Fruit fly (Drosophila melanogaster) whole organism, embryonic: ENCODE results near the gene CG3165.

Experiments
- Antp ChIP-seq: fragments of 200-800 bp; sonication (Bioruptor generic); optimal IDR thresholded peaks from 3 replicates; lab custom pipeline; 2016; ENCODE audit warnings: missing biosample characterization, missing genetic modification characterization
- B-H2 ChIP-seq: fragments of 200-800 bp; sonication (Bioruptor generic); optimal IDR thresholded peaks from 2 replicates; lab custom pipeline; 2018; ENCODE audit warnings: missing biosample characterization, mild to moderate bottlenecking, missing genetic modification characterization
- CG1024 ChIP-seq: fragments of 200-800 bp; sonication (Bioruptor generic); IDR thresholded peaks from 2 replicates; pipeline ENCODE4 v1.3.6; 2022; ENCODE audit warnings: missing biosample characterization, missing genetic modification characterization
- CG10267 ChIP-seq: fragments of 200-800 bp; sonication (Bioruptor generic); optimal IDR thresholded peaks from 2 replicates; lab custom pipeline; 2018; ENCODE audit warnings: missing biosample characterization, mild to moderate bottlenecking, missing genetic modification characterization, moderate library complexity
- CG10654 ChIP-seq: fragments of 200-800 bp; sonication (Bioruptor generic); optimal IDR thresholded peaks from 2 replicates; lab custom pipeline; 2016; ENCODE audit warnings: missing biosample characterization, missing genetic modification characterization
- CG12104 ChIP-seq: fragments of 200-800 bp; sonication (Bioruptor generic); optimal IDR thresholded peaks from 3 replicates; lab custom pipeline; 2016; ENCODE audit warnings: missing biosample characterization, missing genetic modification characterization
- CG1233 ChIP-seq: fragments of 200-800 bp; sonication (Bioruptor generic); optimal IDR thresholded peaks from 4 replicates; lab custom pipeline; 2018; ENCODE audit warnings: missing biosample characterization, mild to moderate bottlenecking, missing genetic modification characterization
- CG12659 ChIP-seq: fragments of 200-800 bp; sonication (Bioruptor generic); optimal IDR thresholded peaks from 3 replicates; lab custom pipeline; 2017; ENCODE audit warnings: mild to moderate bottlenecking, missing biosample characterization, missing genetic modification reagents, missing genetic modification characterization
- CG13296 ChIP-seq: fragments of 200-800 bp; sonication (Bioruptor generic); optimal IDR thresholded peaks from 3 replicates; lab custom pipeline; 2018; ENCODE audit warnings: missing biosample characterization, mild to moderate bottlenecking, missing genetic modification characterization
- CG13894 ChIP-seq: fragments of 200-800 bp; sonication (Bioruptor generic); optimal IDR thresholded peaks from 3 replicates; lab custom pipeline; 2018; ENCODE audit warnings: missing biosample characterization, mild to moderate bottlenecking, missing genetic modification characterization, moderate library complexity
- CG14965 ChIP-seq: fragments of 200-800 bp; sonication (Bioruptor generic); optimal IDR thresholded peaks from 2 replicates; lab custom pipeline; 2016; ENCODE audit warnings: missing biosample characterization, missing genetic modification characterization, borderline replicate concordance
- CG15514 ChIP-seq: fragments of 200-800 bp; sonication (Bioruptor generic); optimal IDR thresholded peaks from 3 replicates; lab custom pipeline; 2017; ENCODE audit warnings: missing biosample characterization, missing genetic modification characterization, mild to moderate bottlenecking, moderate library complexity, missing genetic modification reagents
- CG2120 ChIP-seq: fragments of 200-800 bp; sonication (Bioruptor generic); optimal IDR thresholded peaks from 3 replicates; lab custom pipeline; 2016; ENCODE audit warnings: missing biosample characterization, missing genetic modification characterization
- CG32767 ChIP-seq: fragments of 200-800 bp; sonication (Bioruptor generic); IDR thresholded peaks from 2 replicates; pipeline ENCODE4 v1.3.6; 2022; ENCODE audit warnings: missing biosample characterization, missing genetic modification characterization
- CG33213 ChIP-seq: fragments of 200-800 bp; sonication (Bioruptor generic); optimal IDR thresholded peaks from 3 replicates; lab custom pipeline; 2016; ENCODE audit warnings: missing biosample characterization, missing genetic modification characterization
- CG3407 ChIP-seq: fragments of 200-800 bp; sonication (Bioruptor generic); optimal IDR thresholded peaks from 2 replicates; lab custom pipeline; 2018; ENCODE audit warnings: missing biosample characterization, mild to moderate bottlenecking, missing genetic modification characterization
- CG4282 ChIP-seq: fragments of 200-800 bp; sonication (Bioruptor generic); optimal IDR thresholded peaks from 2 replicates; lab custom pipeline; 2016; ENCODE audit warnings: missing biosample characterization, missing genetic modification characterization
- CG6854 ChIP-seq: fragments of 200-800 bp; sonication (Bioruptor generic); optimal IDR thresholded peaks from 3 replicates; lab custom pipeline; 2017; ENCODE audit warnings: missing biosample characterization, mild to moderate bottlenecking, missing genetic modification characterization
- CG7928 ChIP-seq: fragments of 200-800 bp; sonication (Bioruptor generic); optimal IDR thresholded peaks from 2 replicates; lab custom pipeline; 2017; ENCODE audit warnings: missing biosample characterization, mild to moderate bottlenecking, missing genetic modification characterization
- CG8765 ChIP-seq: fragments of 200-800 bp; sonication (Bioruptor generic); IDR thresholded peaks from 2 replicates; pipeline ENCODE4 v1.3.6; 2022; ENCODE audit warnings: missing biosample characterization, missing genetic modification characterization
- Camta ChIP-seq: fragments of 200-800 bp; sonication (Bioruptor generic); optimal IDR thresholded peaks from 2 replicates; lab custom pipeline; 2016; ENCODE audit warnings: missing biosample characterization, missing genetic modification characterization
- D19B ChIP-seq: fragments of 200-800 bp; sonication (Bioruptor generic); optimal IDR thresholded peaks from 2 replicates; lab custom pipeline; 2017; ENCODE audit warnings: missing biosample characterization, mild to moderate bottlenecking, missing genetic modification characterization
- Doc2 ChIP-seq: fragments of 200-800 bp; sonication (Bioruptor generic); IDR thresholded peaks from 2 replicates; pipeline ENCODE4 v1.3.6; 2022; ENCODE audit warnings: missing biosample characterization, missing genetic modification characterization
- Dref ChIP-seq: fragments of 200-800 bp; sonication (Bioruptor generic); IDR thresholded peaks from 2 replicates; pipeline ENCODE4 v1.3.6; 2022; ENCODE audit warnings: missing biosample characterization, missing genetic modification characterization
- HHEX ChIP-seq: fragments of 200-800 bp; sonication (Bioruptor generic); optimal IDR thresholded peaks from 3 replicates; lab custom pipeline; 2017; ENCODE audit warnings: missing biosample characterization, mild to moderate bottlenecking, missing genetic modification characterization, missing genetic modification reagents
- Kr ChIP-seq: fragments of 200-800 bp; sonication (Bioruptor generic); optimal IDR thresholded peaks from 2 replicates; lab custom pipeline; 2017; ENCODE audit warnings: missing biosample characterization, mild to moderate bottlenecking, missing genetic modification characterization
- Mad ChIP-seq: fragments of 200-800 bp; sonication (Bioruptor generic); optimal IDR thresholded peaks from 2 replicates; lab custom pipeline; 2016; ENCODE audit warnings: missing biosample characterization, missing genetic modification characterization
- Med ChIP-seq: fragments of 200-800 bp; sonication (Bioruptor generic); peaks from one replicate; lab custom pipeline; 2016; ENCODE audit warnings: missing biosample characterization, missing genetic modification characterization, mild to moderate bottlenecking, inconsistent platforms, moderate library complexity
- NC2β ChIP-seq: fragments of 200-800 bp; sonication (Bioruptor generic); optimal IDR thresholded peaks from 2 replicates; lab custom pipeline; 2016; ENCODE audit warnings: missing biosample characterization, missing genetic modification characterization
- Tbp ChIP-seq: fragments of >200 bp; optimal IDR thresholded peaks from 2 replicates; lab custom pipeline; 2018; ENCODE audit warnings: missing biosample characterization, missing genetic modification characterization
- ash1 ChIP-seq: fragments of 200-800 bp; sonication (Bioruptor generic); optimal IDR thresholded peaks from 2 replicates; lab custom pipeline; 2018; ENCODE audit warnings: missing biosample characterization, mild to moderate bottlenecking, missing genetic modification characterization
- bbx ChIP-seq: fragments of 200-800 bp; sonication (Bioruptor generic); IDR thresholded peaks from 2 replicates; pipeline ENCODE4 v1.3.6; 2022; ENCODE audit warnings: missing biosample characterization, missing genetic modification characterization; ENCODE audit not compliant: partially characterized antibody
- emc ChIP-seq: fragments of 200-800 bp; sonication (Bioruptor generic); optimal IDR thresholded peaks from 2 replicates; lab custom pipeline; 2016; ENCODE audit warnings: missing biosample characterization, missing genetic modification characterization
- gem ChIP-seq: fragments of 200-800 bp; sonication (Bioruptor generic); optimal IDR thresholded peaks from 2 replicates; lab custom pipeline; 2019; ENCODE audit warnings: missing biosample characterization, mild to moderate bottlenecking, missing genetic modification characterization, moderate library complexity
- h ChIP-seq: fragments of >200 bp; optimal IDR thresholded peaks from 2 replicates; lab custom pipeline; 2017
- hb ChIP-seq: fragments of 200-800 bp; sonication (Bioruptor generic); IDR thresholded peaks from 3 replicates; pipeline ENCODE4 v1.3.6; 2022; ENCODE audit warnings: missing biosample characterization, missing genetic modification characterization; ENCODE audit not compliant: partially characterized antibody
- hth ChIP-seq: fragments of >200 bp; optimal IDR thresholded peaks from 2 replicates; lab custom pipeline; 2017; ENCODE audit warnings: inconsistent platforms
- ind ChIP-seq: fragments of 200-800 bp; sonication (Bioruptor generic); optimal IDR thresholded peaks from 3 replicates; lab custom pipeline; 2016; ENCODE audit warnings: missing biosample characterization, missing genetic modification characterization
- kay ChIP-seq: fragments of 200-800 bp; sonication (Bioruptor generic); optimal IDR thresholded peaks from 2 replicates; lab custom pipeline; 2016; ENCODE audit warnings: missing biosample characterization, missing genetic modification characterization
- knrl ChIP-seq: fragments of 200-800 bp; sonication (Bioruptor generic); IDR thresholded peaks from 3 replicates; pipeline ENCODE4 v1.3.6; 2022; ENCODE audit warnings: missing biosample characterization, missing genetic modification characterization; ENCODE audit not compliant: partially characterized antibody
- lilli ChIP-seq: fragments of 200-800 bp; sonication (Bioruptor generic); optimal IDR thresholded peaks from 3 replicates; lab custom pipeline; 2016; ENCODE audit warnings: missing biosample characterization, missing genetic modification characterization
- luna ChIP-seq: fragments of 200-800 bp; sonication (Bioruptor generic); optimal IDR thresholded peaks from 2 replicates; lab custom pipeline; 2016; ENCODE audit warnings: missing biosample characterization, missing genetic modification characterization
- odd ChIP-seq: fragments of 200-800 bp; sonication (Bioruptor generic); optimal IDR thresholded peaks from 2 replicates; lab custom pipeline; 2017; ENCODE audit warnings: missing biosample characterization, mild to moderate bottlenecking, missing genetic modification characterization
- pb ChIP-seq: fragments of 200-800 bp; sonication (Bioruptor generic); optimal IDR thresholded peaks from 3 replicates; lab custom pipeline; 2016; ENCODE audit warnings: missing biosample characterization, missing genetic modification characterization
- pros ChIP-seq: fragments of 200-800 bp; sonication (Bioruptor generic); optimal IDR thresholded peaks from 3 replicates; lab custom pipeline; 2019; ENCODE audit warnings: missing biosample characterization, mild to moderate bottlenecking, missing genetic modification characterization, moderate library complexity
- repo ChIP-seq: fragments of 200-800 bp; sonication (Bioruptor generic); optimal IDR thresholded peaks from 2 replicates; lab custom pipeline; 2016; ENCODE audit warnings: missing biosample characterization, missing genetic modification characterization
- shn ChIP-seq: fragments of 200-800 bp; sonication (Bioruptor generic); optimal IDR thresholded peaks from 3 replicates; lab custom pipeline; 2016; ENCODE audit warnings: missing biosample characterization, missing genetic modification characterization
- slou ChIP-seq: fragments of 200-800 bp; sonication (Bioruptor generic); optimal IDR thresholded peaks from 3 replicates; lab custom pipeline; 2016; ENCODE audit warnings: missing biosample characterization, missing genetic modification characterization
- stwl ChIP-seq: fragments of 200-800 bp; sonication (Bioruptor generic); optimal IDR thresholded peaks from 3 replicates; lab custom pipeline; 2018; ENCODE audit warnings: missing biosample characterization, mild to moderate bottlenecking, missing genetic modification characterization, moderate library complexity
- wek ChIP-seq: fragments of 200-800 bp; sonication (Bioruptor generic); optimal IDR thresholded peaks from 3 replicates; lab custom pipeline; 2018; ENCODE audit warnings: missing biosample characterization, mild to moderate bottlenecking, missing genetic modification characterization, moderate library complexity
- yki ChIP-seq: fragments of >200 bp; optimal IDR thresholded peaks from 3 replicates; lab custom pipeline; 2018

Gene CG3165

DNA sequence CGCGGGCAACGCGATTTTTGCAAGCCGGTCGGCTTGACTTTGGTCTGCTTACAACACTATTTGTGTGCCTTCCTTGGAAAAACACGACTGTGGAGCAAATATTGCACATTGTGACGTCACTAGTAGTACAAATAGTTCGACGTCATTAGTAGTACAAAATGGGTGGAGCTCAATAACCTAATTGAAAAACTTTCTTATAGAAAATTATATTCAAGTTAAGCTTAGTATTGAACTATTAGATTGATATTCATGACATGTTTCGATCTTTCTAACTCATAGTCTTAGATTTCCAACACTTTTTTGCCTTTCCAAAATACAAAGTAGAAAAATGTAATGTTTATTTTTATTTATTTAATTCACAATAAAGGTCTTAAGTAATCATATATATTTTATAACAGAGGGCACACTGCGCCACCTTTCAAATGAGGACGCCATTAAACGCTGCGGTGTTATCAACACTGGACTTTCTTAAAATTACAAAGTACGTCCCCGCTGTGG, 4.4 kb upstream of the CG3165 start, which contains the start of the genes Rrp1 and gammaTub23C (continued):
- TF ChIP-seq NC2β (peak; percentile 55), lilli (GFP tag; lab: Kevin White, UChicago) (peak; percentile 86), Kr (no peak), hth (lab: Kevin White, UChicago) (no peak), emc (GFP tag; lab: Kevin White, UChicago) (peak; percentile 45), CG13296 (GFP tag; lab: Kevin White, UChicago) (peak; percentile 88), h (lab: Kevin White, UChicago) (no peak), kay (peak; percentile 83), shn (GFP tag; lab: Kevin White, UChicago) (peak; percentile 58), CG12104 (peak; percentile 93), CG1024 (GFP tag; lab: Robert Waterston, UW) (peak; percentile 66; the same call in 1 of the 2 replicates), CG33213 (peak; percentile 34), ash1 (no peak), stwl (tag; lab: Kevin White, UChicago) (peak; percentile 45), hb (GFP tag; lab: Robert Waterston, UW) (no peak), CG7928 (GFP tag; lab: Kevin White, UChicago) (peak; percentile 68), CG6854 (GFP tag; lab: Kevin White, UChicago) (peak; percentile 74), CG10654 (peak; percentile 86), bbx (GFP tag; lab: Robert Waterston, UW) (no peak), repo (GFP tag; lab: Kevin White, UChicago) (no peak), CG3407 (GFP tag; lab: Kevin White, UChicago) (peak; percentile 84), pros (GFP tag; lab: Kevin White, UChicago) (peak; percentile 47), pb (GFP tag; lab: Kevin White, UChicago) (peak; percentile 47), CG32767 (GFP tag; lab: Robert Waterston, UW) (peak; percentile 78; the same call in 1 of the 2 replicates), Mad (GFP tag; lab: Kevin White, UChicago) (peak; percentile 81), CG10267 (tag; lab: Kevin White, UChicago) (peak; percentile 97), CG4282 (no peak), HHEX (GFP tag; lab: Kevin White, UChicago) (peak; percentile 90), slou (GFP tag; lab: Kevin White, UChicago) (peak; percentile 94), gem (tag; lab: Kevin White, UChicago) (peak; percentile 95), odd (peak; percentile 85), D19B (GFP tag; lab: Kevin White, UChicago) (peak; percentile 82), CG14965 (GFP tag; lab: Kevin White, UChicago) (no peak), CG1233 (GFP tag; lab: Kevin White, UChicago) (peak; percentile 92), CG12659 (peak; percentile 95), Doc2 (GFP tag; lab: Robert Waterston, UW) (peak; percentile 77; the same call in 1 of the 2 replicates), Dref (GFP tag; lab: Robert Waterston, UW) (peak; percentile 45; the same call in 1 of the 2 replicates), yki (no peak), knrl (no peak), CG2120 (GFP tag; lab: Kevin White, UChicago) (peak; percentile 88), CG15514 (GFP tag; lab: Kevin White, UChicago) (peak; percentile 72), Med (GFP tag; lab: Kevin White, UChicago) (peak; percentile 88), CG8765 (GFP tag; lab: Robert Waterston, UW) (peak; percentile 61; the same call in 1 of the 2 replicates), B-H2 (GFP tag; lab: Kevin White, UChicago) (peak; percentile 83), CG13894 (peak; percentile 53), ind (GFP tag; lab: Kevin White, UChicago) (peak; percentile 93), Antp (GFP tag; lab: Kevin White, UChicago) (peak; percentile 56), Camta (peak; percentile 67), Tbp (GFP tag; lab: Kevin White, UChicago) (no peak), luna (GFP tag; lab: Kevin White, UChicago) (no peak), wek (no peak)
